Worm (Caenorhabditis elegans) whole organism, dauer: Measurements from ENCODE around the gene Y57A10C.1.

Source experiments
- unc-62 ChIP-seq: sonication (generic microtip); optimal IDR thresholded peaks from 2 replicates; lab custom pipeline; 2017; ENCODE audit warnings: missing biosample characterization, missing genetic modification reagents, missing genetic modification characterization

Y57A10C.1 gene

DNA sequence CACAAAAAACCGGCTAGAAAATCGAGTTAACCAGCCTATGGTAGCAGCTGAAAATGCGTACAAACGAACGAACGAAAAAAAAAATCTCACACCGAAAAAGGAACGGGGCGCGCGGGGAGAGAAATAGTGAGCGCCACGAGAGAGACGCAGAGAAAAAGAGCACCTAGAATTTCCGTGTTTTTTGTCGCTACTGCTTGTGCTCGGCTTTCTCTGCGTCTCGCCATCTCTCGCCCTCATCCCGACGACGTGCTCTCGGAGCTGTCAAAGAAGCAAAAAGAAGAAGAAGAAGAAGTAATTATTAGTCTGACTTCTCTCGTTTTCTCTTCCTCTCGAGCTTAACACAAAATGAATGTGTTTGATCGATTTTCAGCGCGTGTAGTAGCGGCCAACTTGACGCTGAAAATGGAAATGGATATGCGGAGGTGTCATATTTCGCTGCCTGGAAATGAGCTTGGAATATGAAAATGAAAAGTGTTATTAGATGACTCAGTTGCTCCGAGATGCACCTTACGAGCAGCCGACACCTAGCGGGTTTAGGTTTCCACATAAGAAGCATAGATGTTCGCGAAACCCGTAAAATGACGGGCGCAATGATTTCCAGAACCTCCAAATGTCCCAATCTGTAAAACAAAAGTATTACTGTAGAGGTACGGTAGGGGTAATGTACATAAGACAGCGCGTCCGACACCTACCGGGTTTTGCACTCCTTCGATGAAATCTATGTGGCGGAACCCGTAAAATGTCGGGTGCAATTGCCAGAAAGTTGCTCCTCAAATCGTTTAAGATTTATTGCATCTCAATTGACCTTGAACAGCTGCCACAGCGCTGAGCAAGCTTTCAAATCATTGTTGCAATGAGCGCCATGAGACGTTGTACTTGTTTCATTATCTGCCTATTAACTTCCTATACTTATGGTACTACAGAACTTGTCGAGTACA lies 29.4 kb downstream of the Y57A10C.1 start, which contains the start of gene btb-14:
TSS of gene btb-14 (plus strand) at position 839 of the 938 bp plus-strand sequence.
- no peak for TF ChIP-seq unc-62 (GFP tag; lab: Kevin White, UChicago)

DNA sequence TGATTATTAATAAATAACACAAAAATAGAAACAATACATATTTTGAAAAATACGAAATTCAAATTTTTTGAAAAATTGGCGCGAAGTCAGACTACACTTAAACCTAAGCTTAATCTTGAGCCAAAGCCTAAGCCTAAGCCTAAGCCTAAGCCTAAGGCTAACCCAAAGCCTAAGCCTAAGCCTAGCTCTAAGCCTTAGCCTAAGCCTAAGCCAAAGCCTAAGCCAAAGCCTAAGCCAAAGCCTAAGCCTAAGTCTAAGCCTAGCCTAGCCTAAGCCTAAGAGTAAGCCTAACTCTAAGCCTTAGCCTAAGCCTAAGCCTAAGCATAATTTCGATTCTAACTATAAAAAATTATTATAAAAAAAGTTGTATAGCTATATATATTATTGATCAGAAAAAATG lies 31.4 kb downstream of the Y57A10C.1 start:
- TF ChIP-seq unc-62 (GFP tag; lab: Kevin White, UChicago), result no peak

DNA sequence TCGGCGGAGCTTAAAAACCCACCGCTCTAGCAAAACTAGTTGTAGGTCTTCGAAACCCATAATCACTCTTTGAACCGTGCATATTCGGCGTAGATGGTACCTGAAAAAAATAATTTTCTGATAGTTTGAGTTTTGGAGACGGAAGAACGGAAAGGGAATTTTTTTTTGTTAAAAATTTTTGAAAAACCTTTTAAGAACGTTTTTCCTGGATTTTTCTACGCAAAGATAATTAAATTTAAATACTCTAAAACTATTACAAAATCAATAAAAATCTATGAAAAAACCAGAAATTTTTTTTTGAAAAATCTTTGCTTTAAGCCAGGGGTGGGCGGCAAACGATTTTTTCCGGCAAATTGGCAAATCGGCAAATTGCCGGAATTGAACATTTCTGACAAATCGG lies 32.9 kb downstream of the Y57A10C.1 start, which contains the start of gene marc-5:
TSS of gene marc-5 (minus strand) at position 101 of the 400 bp plus-strand sequence.
- TF ChIP-seq unc-62 (GFP tag; lab: Kevin White, UChicago), result no peak

DNA sequence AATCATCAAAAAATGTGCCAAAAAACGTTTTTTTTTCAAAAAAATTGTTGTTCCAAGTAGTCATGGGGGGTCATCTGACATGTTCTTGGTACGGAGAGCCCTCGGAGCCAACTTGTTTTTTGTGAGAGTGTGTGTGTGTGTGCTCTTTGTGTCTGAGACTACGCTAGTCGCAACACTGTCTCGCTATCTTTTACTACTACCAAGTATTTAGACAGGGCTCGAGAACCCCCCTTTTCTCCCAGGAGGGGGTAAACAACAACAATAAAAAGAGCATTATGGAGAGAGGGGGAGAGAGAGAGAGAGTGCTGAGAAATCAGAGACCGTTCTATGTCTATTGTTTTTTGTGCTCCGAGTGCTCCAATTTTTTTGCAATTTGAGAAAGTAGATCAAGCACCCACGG lies 33.5 kb downstream of the Y57A10C.1 start:
- TF ChIP-seq unc-62 (GFP tag; lab: Kevin White, UChicago), result no peak

DNA sequence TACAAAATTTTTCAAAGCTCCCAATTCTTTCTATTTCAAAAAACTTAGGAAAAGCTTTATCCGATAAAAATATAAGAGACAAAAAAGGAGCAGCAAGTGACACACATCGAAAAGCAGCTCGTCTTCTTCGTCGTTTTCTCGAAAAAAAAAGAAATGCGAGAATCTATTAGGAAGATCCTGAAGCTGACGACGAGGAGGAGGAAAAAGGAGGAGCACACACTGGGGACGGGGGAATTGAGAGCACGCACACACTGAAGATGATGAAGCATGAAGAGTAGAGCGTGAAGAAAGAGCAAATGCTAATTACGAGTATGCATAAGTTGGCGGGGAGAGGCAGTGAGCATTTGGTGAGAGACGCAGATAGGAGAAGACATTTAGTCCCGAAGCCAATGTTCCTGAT lies 38.4 kb downstream of the Y57A10C.1 start:
- no peak for TF ChIP-seq unc-62 (GFP tag; lab: Kevin White, UChicago)

DNA sequence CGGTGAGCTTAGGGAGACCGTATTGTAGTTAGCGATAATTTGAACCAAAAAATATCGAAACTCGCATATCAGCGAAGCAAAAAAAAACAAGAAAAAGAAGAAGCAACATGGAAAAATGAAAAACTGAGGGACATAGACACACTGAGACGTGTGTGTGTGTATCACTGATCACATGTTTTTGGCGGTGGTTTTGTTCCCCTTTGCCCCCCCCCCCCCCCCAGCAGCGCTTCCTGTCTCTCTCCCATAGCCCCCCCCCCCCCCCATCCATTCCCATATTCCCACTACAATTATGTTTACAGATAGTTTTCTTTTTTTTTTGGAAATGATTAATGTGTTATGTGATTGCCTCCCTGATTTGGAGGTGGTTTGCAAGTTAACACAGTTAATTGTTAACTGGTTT lies 43.1 kb downstream of the Y57A10C.1 start:
- TF ChIP-seq unc-62 (GFP tag; lab: Kevin White, UChicago), result no peak

DNA sequence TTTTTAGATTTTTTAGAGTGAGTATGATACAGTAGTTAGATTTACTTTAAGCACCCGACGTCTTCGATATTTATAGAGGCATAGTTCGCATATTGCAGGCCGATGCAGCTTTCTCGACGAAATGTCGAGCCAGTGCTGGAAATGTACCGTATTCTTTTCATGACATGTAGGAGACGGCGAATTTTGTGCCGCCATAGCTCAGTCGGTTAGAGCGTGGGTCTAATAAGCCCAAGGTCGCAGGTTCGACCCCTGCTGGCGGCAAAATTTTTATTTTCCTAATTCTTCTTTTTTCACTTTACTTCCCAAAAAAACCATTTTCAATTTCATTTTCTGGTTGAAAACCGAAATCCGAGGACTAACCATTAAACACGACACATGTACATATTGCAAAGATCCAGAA lies 50.1 kb downstream of the Y57A10C.1 start:
- no peak for TF ChIP-seq unc-62 (GFP tag; lab: Kevin White, UChicago)
